Worm (Caenorhabditis elegans) whole organism, late embryonic: ENCODE measurements around the gene srj-52.

Experiments
- C08G9.2 ChIP-seq: sonication (generic microtip); optimal IDR thresholded peaks from 2 replicates; lab custom pipeline; 2016; ENCODE audit warnings: mild to moderate bottlenecking, missing genetic modification characterization, moderate library complexity, missing compliant biosample characterization
- C38D4.7 ChIP-seq: fragments of 200-800 bp; sonication (Bioruptor generic); optimal IDR thresholded peaks from 2 replicates; lab custom pipeline; 2018; ENCODE audit warnings: mild to moderate bottlenecking, missing genetic modification characterization, moderate library complexity, missing compliant biosample characterization
- K02D7.2 ChIP-seq: sonication (generic microtip); optimal IDR thresholded peaks from 2 replicates; lab custom pipeline; 2017; ENCODE audit warnings: mild to moderate bottlenecking, missing genetic modification characterization, missing compliant biosample characterization
- Y22D7AL.16 ChIP-seq: sonication (generic microtip); optimal IDR thresholded peaks from 2 replicates; lab custom pipeline; 2016; ENCODE audit warnings: missing genetic modification characterization, missing compliant biosample characterization
- ama-1 ChIP-seq: fragments of 150-350 bp; optimal IDR thresholded peaks from 2 replicates; lab custom pipeline; 2014
- ceh-14 ChIP-seq: sonication (generic microtip); optimal IDR thresholded peaks from 2 replicates; lab custom pipeline; 2016; ENCODE audit warnings: missing genotype, missing genetic modification characterization, missing compliant biosample characterization
- ceh-2 ChIP-seq: sonication (generic microtip); optimal IDR thresholded peaks from 2 replicates; lab custom pipeline; 2016; ENCODE audit warnings: missing genotype, missing genetic modification characterization, missing compliant biosample characterization
- ceh-30 ChIP-seq: fragments of 150-350 bp; optimal IDR thresholded peaks from 2 replicates; lab custom pipeline; 2014; ENCODE audit warnings: missing biosample characterization, missing genetic modification characterization
- ceh-9 ChIP-seq: sonication (generic microtip); optimal IDR thresholded peaks from 2 replicates; lab custom pipeline; 2016; ENCODE audit warnings: mild to moderate bottlenecking, missing genetic modification characterization, inconsistent platforms, missing compliant biosample characterization
- che-1 ChIP-seq: sonication (generic microtip); optimal IDR thresholded peaks from 2 replicates; lab custom pipeline; 2016; ENCODE audit warnings: mild to moderate bottlenecking, missing genetic modification characterization, missing compliant biosample characterization
- dve-1 ChIP-seq: sonication (generic microtip); optimal IDR thresholded peaks from 2 replicates; lab custom pipeline; 2017; ENCODE audit warnings: antibody characterized with exemption, mild to moderate bottlenecking, missing genetic modification characterization, missing compliant biosample characterization
- elt-2 ChIP-seq: sonication (generic microtip); optimal IDR thresholded peaks from 2 replicates; lab custom pipeline; 2016; ENCODE audit warnings: missing genetic modification reagents, missing genetic modification characterization, missing compliant biosample characterization
- eyg-1 ChIP-seq: sonication (generic microtip); optimal IDR thresholded peaks from 2 replicates; lab custom pipeline; 2016; ENCODE audit warnings: missing genotype, missing genetic modification characterization, missing compliant biosample characterization
- hlh-13 ChIP-seq: fragments of 200-800 bp; sonication (Bioruptor generic); optimal IDR thresholded peaks from 2 replicates; lab custom pipeline; 2018; ENCODE audit warnings: mild to moderate bottlenecking, missing genetic modification characterization, missing compliant biosample characterization
- hlh-6 ChIP-seq: sonication (generic microtip); optimal IDR thresholded peaks from 2 replicates; lab custom pipeline; 2016; ENCODE audit warnings: missing genotype, missing genetic modification characterization, missing compliant biosample characterization
- lim-6 ChIP-seq: sonication (generic microtip); optimal IDR thresholded peaks from 2 replicates; lab custom pipeline; 2016; ENCODE audit warnings: missing genetic modification characterization, missing compliant biosample characterization
- madf-2 ChIP-seq: sonication (generic microtip); optimal IDR thresholded peaks from 2 replicates; lab custom pipeline; 2017; ENCODE audit warnings: missing genetic modification characterization, missing compliant biosample characterization
- nhr-11 ChIP-seq: fragments of 150-350 bp; optimal IDR thresholded peaks from 2 replicates; lab custom pipeline; 2014; ENCODE audit warnings: missing biosample characterization, missing genetic modification characterization
- nhr-232 ChIP-seq: sonication (generic microtip); optimal IDR thresholded peaks from 2 replicates; lab custom pipeline; 2016; ENCODE audit warnings: missing genetic modification characterization, missing compliant biosample characterization
- npax-4 ChIP-seq: sonication (generic microtip); optimal IDR thresholded peaks from 2 replicates; lab custom pipeline; 2016; ENCODE audit warnings: missing genetic modification characterization, missing compliant biosample characterization
- odd-2 ChIP-seq: sonication (generic microtip); optimal IDR thresholded peaks from 2 replicates; lab custom pipeline; 2017; ENCODE audit warnings: antibody characterized with exemption, mild to moderate bottlenecking, missing genetic modification characterization, missing compliant biosample characterization
- pag-3 ChIP-seq: sonication (generic microtip); optimal IDR thresholded peaks from 2 replicates; lab custom pipeline; 2016; ENCODE audit warnings: missing compliant biosample characterization, missing genetic modification characterization, borderline replicate concordance
- pqm-1 ChIP-seq: sonication (generic microtip); optimal IDR thresholded peaks from 2 replicates; lab custom pipeline; 2016; ENCODE audit warnings: missing genetic modification characterization, missing compliant biosample characterization
- pros-1 ChIP-seq: fragments of 150-350 bp; optimal IDR thresholded peaks from 2 replicates; lab custom pipeline; 2014; ENCODE audit warnings: missing biosample characterization, missing genetic modification reagents, missing genetic modification characterization
- rnt-1 ChIP-seq: sonication (generic microtip); optimal IDR thresholded peaks from 2 replicates; lab custom pipeline; 2016; ENCODE audit warnings: missing genetic modification characterization, missing compliant biosample characterization
- sdc-2 ChIP-seq: sonication (generic microtip); optimal IDR thresholded peaks from 2 replicates; lab custom pipeline; 2016; ENCODE audit warnings: missing genotype, missing genetic modification characterization, missing compliant biosample characterization
- sox-4 ChIP-seq: sonication (generic microtip); optimal IDR thresholded peaks from 2 replicates; lab custom pipeline; 2017; ENCODE audit warnings: mild to moderate bottlenecking, missing genetic modification characterization, inconsistent platforms, missing compliant biosample characterization
- syd-9 ChIP-seq: sonication (generic microtip); optimal IDR thresholded peaks from 2 replicates; lab custom pipeline; 2016; ENCODE audit warnings: mild to moderate bottlenecking, missing genetic modification characterization, moderate library complexity, missing compliant biosample characterization
- tbx-2 ChIP-seq: sonication (generic microtip); optimal IDR thresholded peaks from 2 replicates; lab custom pipeline; 2016; ENCODE audit warnings: missing genetic modification characterization, missing compliant biosample characterization
- tbx-7 ChIP-seq: sonication (generic microtip); optimal IDR thresholded peaks from 2 replicates; lab custom pipeline; 2016; ENCODE audit warnings: missing genotype, missing genetic modification characterization, missing compliant biosample characterization
- ttx-3 ChIP-seq: sonication (generic microtip); optimal IDR thresholded peaks from 2 replicates; lab custom pipeline; 2016; ENCODE audit warnings: missing genetic modification reagents, missing genetic modification characterization, missing compliant biosample characterization
- unc-3 ChIP-seq, 2 experiments: fragments of 200-800 bp in 1 of 2; sonication (Bioruptor generic) in 1 of 2; sonication (generic microtip) in 1 of 2; conservative IDR thresholded peaks in 1 of 2; optimal IDR thresholded peaks in 1 of 2; 2 replicates each; pipeline versions ENCODE4 v1.3.6 to Lab custom; 2016 to 2022; ENCODE audit warnings: missing compliant biosample characterization in 2 of 2, missing genetic modification characterization in 2 of 2, missing genetic modification reagents in 1 of 2
- unc-42 ChIP-seq: sonication (generic microtip); optimal IDR thresholded peaks from 2 replicates; lab custom pipeline; 2016; ENCODE audit warnings: missing genotype, missing genetic modification characterization, missing compliant biosample characterization
- unc-55 ChIP-seq: sonication (generic microtip); optimal IDR thresholded peaks from 2 replicates; lab custom pipeline; 2017; ENCODE audit warnings: missing biosample characterization, missing genetic modification reagents, missing genetic modification characterization

Gene srj-52

DNA sequence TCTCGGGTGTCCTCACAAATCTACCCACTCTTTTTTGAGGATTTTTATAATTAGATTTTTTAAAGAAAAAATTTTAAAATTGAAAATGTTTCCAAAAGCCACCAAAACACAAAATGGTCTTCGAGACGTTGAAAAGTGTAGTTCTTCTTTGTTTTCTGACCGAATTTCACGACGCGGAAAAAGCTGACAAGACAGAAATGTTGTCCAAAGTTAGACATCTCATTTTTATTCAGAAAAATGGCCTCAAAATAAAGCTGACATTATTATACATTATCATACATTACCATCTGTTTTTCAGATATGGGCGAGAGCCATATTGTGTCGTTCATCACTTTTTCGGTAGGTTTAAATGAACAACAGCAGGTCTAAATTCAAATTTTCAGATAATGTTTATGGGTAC lies 16.2 kb downstream of the srj-52 start, which contains the start of gene srx-22:
Gene srx-22, plus strand, starts transcription at position 301 of the 400 bp plus-strand sequence.
- TF ChIP-seq nhr-11: no peak

DNA sequence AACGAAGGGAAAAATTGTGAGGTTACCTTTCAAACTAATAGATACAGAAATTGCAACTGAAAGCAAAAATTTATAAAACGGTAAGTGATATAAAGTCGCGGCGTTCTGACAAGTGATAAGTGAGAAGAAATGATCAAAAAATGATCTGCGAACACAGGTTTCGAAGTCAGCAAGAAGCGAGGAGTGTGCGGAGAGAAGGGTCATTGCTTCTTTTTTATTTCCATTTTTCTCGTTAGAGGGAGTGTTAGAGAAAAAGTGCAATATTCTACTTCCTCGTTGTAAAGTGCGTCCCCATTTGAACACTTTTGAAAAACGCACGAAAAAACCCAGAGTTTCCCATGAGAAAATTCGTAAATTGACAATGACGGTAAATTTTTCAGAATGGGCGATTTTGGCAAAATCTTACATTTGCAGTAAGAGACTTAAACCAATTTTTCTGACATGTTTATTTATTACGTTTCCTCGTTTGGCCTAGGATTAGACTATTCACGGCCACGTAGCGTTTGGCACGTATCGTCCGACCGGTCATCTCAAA lies 19.2 kb downstream of the srj-52 start, which contains the start of the genes fbxa-72 and srx-21:
Gene fbxa-72, minus strand, starts transcription at position 204 of the 535 bp plus-strand sequence.
Gene srx-21, plus strand, starts transcription at position 485 of the 535 bp plus-strand sequence.
- TF ChIP-seq elt-2 (tag; lab: Kevin White, UChicago) (no peak), ceh-9 (no peak), npax-4 (tag; lab: Kevin White, UChicago) (no peak), eyg-1 (no peak), unc-3 (GFP tag; conservative IDR thresholded peaks at IDR 0.05; lab: Robert Waterston, UW) (no peak), unc-3 (tag; optimal IDR thresholded peaks at IDR 0.05; lab: Kevin White, UChicago) (no peak), ceh-2 (no peak), syd-9 (no peak), che-1 (tag; lab: Kevin White, UChicago) (no peak), odd-2 (tag; lab: Kevin White, UChicago) (no peak), tbx-7 (tag; lab: Kevin White, UChicago) (no peak)

DNA sequence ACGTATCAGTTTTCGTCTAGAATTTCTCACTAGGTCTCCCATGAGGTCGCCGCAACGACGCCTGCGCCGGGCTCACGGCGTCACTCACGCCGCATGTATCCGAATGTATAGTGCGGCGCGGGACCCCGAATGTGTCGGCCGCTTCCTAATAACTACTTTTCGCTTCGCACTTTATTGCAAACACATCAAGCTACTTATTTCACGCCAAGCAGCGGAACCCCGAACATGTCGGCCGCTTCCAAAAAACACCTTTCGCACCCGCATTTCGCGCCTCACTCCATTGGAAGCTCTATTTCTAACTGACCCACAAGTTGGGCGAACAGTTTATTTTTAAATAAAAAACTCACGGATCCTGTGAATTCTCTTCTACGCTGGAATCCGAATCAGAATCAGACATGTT lies 19.7 kb downstream of the srj-52 start:
- TF ChIP-seq Y22D7AL.16 (tag; lab: Kevin White, UChicago): no peak
- TF ChIP-seq unc-42 (tag; lab: Kevin White, UChicago): no peak
- no peak for TF ChIP-seq lim-6 (tag; lab: Kevin White, UChicago)
- TF ChIP-seq madf-2: no peak
- no peak for TF ChIP-seq C08G9.2
- no peak for TF ChIP-seq ama-1 (lab: Kevin White, UChicago)

ce11 chrV:674213-674612 lies 21.6 kb downstream of the srj-52 start, which contains the start of gene sru-25:
Gene sru-25 (minus strand): TSS chrV:674313.
- TF ChIP-seq ttx-3: no peak
- no peak for TF ChIP-seq che-1 (tag; lab: Kevin White, UChicago)
- TF ChIP-seq pag-3 (tag; lab: Kevin White, UChicago): no peak
- TF ChIP-seq, all 69 proteins: peak for 0

DNA sequence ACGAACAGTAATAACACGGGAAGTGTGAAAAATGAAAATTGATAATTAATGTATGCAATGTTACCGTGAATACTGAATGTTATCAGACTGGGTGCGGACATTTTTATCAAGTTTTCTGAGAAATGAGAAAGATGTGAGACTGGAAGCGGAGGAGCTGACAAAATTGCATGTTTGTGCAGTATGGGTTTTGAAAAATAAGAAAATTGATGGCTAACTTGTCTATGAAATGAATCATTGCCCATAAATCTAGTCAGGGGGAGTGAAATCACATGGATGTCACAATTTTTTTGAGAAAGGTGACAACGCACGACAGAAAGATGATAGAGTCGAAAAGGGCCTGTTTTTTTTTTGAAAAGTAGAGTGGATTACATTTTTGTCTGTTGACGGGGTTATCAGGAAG lies 24.5 kb downstream of the srj-52 start, which contains the start of gene sru-24:
Gene sru-24, minus strand, starts transcription at position 101 of the 400 bp plus-strand sequence.
- TF ChIP-seq ceh-2: no peak
- no peak for TF ChIP-seq ceh-30 (tag; lab: Kevin White, UChicago)
- no peak for TF ChIP-seq lim-6 (tag; lab: Kevin White, UChicago)
- no peak for TF ChIP-seq odd-2 (tag; lab: Kevin White, UChicago)
- TF ChIP-seq K02D7.2: no peak
- no peak for TF ChIP-seq ceh-9
- no peak for TF ChIP-seq C08G9.2
- no peak for TF ChIP-seq madf-2
- no peak for TF ChIP-seq tbx-7 (tag; lab: Kevin White, UChicago)
- no peak for TF ChIP-seq sdc-2 (tag; lab: Kevin White, UChicago)
- TF ChIP-seq dve-1: no peak
- TF ChIP-seq ceh-14 (tag; lab: Kevin White, UChicago): no peak
- TF ChIP-seq unc-42 (tag; lab: Kevin White, UChicago): no peak
- no peak for TF ChIP-seq pqm-1 (tag; lab: Kevin White, UChicago)
- TF ChIP-seq tbx-2 (tag; lab: Kevin White, UChicago): no peak
- TF ChIP-seq npax-4 (tag; lab: Kevin White, UChicago): no peak
- TF ChIP-seq syd-9: no peak
- TF ChIP-seq hlh-13 (GFP tag; lab: Kevin White, UChicago): no peak

DNA sequence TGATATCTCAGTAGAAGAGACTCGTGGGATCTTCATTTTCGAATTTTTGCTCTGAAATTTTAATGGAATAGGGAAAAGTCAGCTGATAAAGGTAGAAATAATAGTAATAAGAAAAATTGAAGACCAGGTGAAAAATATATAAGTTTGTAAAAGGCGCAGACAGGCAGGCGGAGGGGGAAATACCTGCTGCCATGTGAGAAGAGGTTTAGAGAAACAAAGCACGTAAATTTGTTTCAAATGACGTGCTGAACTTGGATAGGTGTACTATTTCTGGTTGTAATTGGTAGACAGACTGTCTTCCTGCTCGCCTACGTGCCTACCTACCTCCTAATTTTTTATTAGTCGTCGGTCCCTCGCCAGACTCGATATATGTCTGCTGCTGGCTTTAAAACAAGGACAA lies 28.4 kb downstream of the srj-52 start, which contains the start of gene nhr-180:
Gene nhr-180, minus strand, starts transcription at position 52 of the 400 bp plus-strand sequence.
- TF ChIP-seq nhr-11: no peak
- no peak for TF ChIP-seq sox-4
- TF ChIP-seq unc-55 (GFP tag; lab: Kevin White, UChicago): no peak
- TF ChIP-seq ceh-14 (tag; lab: Kevin White, UChicago): no peak
- no peak for TF ChIP-seq nhr-232 (tag; lab: Kevin White, UChicago)
- no peak for TF ChIP-seq rnt-1 (tag; lab: Kevin White, UChicago)
- no peak for TF ChIP-seq tbx-2 (tag; lab: Kevin White, UChicago)
- no peak for TF ChIP-seq pag-3 (tag; lab: Kevin White, UChicago)
- TF ChIP-seq hlh-6 (tag; lab: Kevin White, UChicago): no peak
- TF ChIP-seq C38D4.7 (GFP tag; lab: Kevin White, UChicago): no peak
- TF ChIP-seq syd-9: no peak
- no peak for TF ChIP-seq pros-1
- no peak for TF ChIP-seq ceh-2
